Worm (Caenorhabditis elegans): ENCODE results near the gene cnc-7.

ce11 chrV:20419643-20420042 lies 25.8 kb downstream of the cnc-7 start:
- TF ChIP-seq dao-5 (tag; optimal IDR thresholded peaks at IDR 0.05) (no peak), him-1 (tag; optimal IDR thresholded peaks at IDR 0.05) (no peak), W03F9.2 (tag; optimal IDR thresholded peaks at IDR 0.05) (no peak)
